Fruit fly (Drosophila melanogaster) whole organism, embryonic: ENCODE data around the gene InR.

Source experiments
- Abd-B ChIP-seq: fragments of 200-800 bp; sonication (Bioruptor generic); optimal IDR thresholded peaks from 2 replicates; lab custom pipeline; 2018; ENCODE audit warnings: missing biosample characterization, mild to moderate bottlenecking, missing genetic modification characterization, moderate library complexity
- Bgb ChIP-seq: fragments of 200-800 bp; sonication (Bioruptor generic); IDR thresholded peaks from 2 replicates; pipeline ENCODE4 v1.3.6; 2022; ENCODE audit warnings: missing biosample characterization, missing genetic modification characterization; ENCODE audit not compliant: partially characterized antibody
- CG10462 ChIP-seq: fragments of 200-800 bp; sonication (Bioruptor generic); optimal IDR thresholded peaks from 2 replicates; lab custom pipeline; 2016; ENCODE audit warnings: missing biosample characterization, missing genetic modification characterization
- CG11085 ChIP-seq: fragments of 200-800 bp; sonication (Bioruptor generic); IDR thresholded peaks from 2 replicates; pipeline ENCODE4 v1.3.6; 2022; ENCODE audit warnings: missing biosample characterization, missing genetic modification characterization
- CG11093 ChIP-seq: fragments of 200-800 bp; sonication (Bioruptor generic); IDR thresholded peaks from 3 replicates; pipeline ENCODE4 v1.3.6; 2022; ENCODE audit warnings: missing biosample characterization, missing genetic modification characterization
- CG11247 ChIP-seq: fragments of 200-800 bp; sonication (Bioruptor generic); IDR thresholded peaks from 2 replicates; pipeline ENCODE4 v1.3.6; 2022; ENCODE audit warnings: missing biosample characterization, missing genetic modification characterization
- CG11696 ChIP-seq: fragments of 200-800 bp; sonication (Bioruptor generic); IDR thresholded peaks from 2 replicates; pipeline ENCODE4 v1.3.6; 2022; ENCODE audit warnings: missing biosample characterization, missing genetic modification characterization
- CG12769 ChIP-seq: fragments of 200-800 bp; sonication (Bioruptor generic); optimal IDR thresholded peaks from 2 replicates; lab custom pipeline; 2019; ENCODE audit warnings: missing biosample characterization, mild to moderate bottlenecking, missing genetic modification characterization, moderate library complexity
- CG13775 ChIP-seq: fragments of 200-800 bp; sonication (Bioruptor generic); optimal IDR thresholded peaks from 3 replicates; lab custom pipeline; 2017; ENCODE audit warnings: missing biosample characterization, mild to moderate bottlenecking, missing genetic modification characterization
- CG1647 ChIP-seq: fragments of 200-800 bp; sonication (Bioruptor generic); optimal IDR thresholded peaks from 3 replicates; lab custom pipeline; 2016; ENCODE audit warnings: missing biosample characterization, missing genetic modification characterization
- CG16813 ChIP-seq: fragments of 200-800 bp; sonication (Bioruptor generic); IDR thresholded peaks from 3 replicates; pipeline ENCODE4 v1.3.6; 2022; ENCODE audit warnings: missing biosample characterization, missing genetic modification characterization; ENCODE audit not compliant: partially characterized antibody
- CG17359 ChIP-seq: fragments of 200-800 bp; sonication (Bioruptor generic); optimal IDR thresholded peaks from 3 replicates; lab custom pipeline; 2018; ENCODE audit warnings: missing biosample characterization, mild to moderate bottlenecking, missing genetic modification characterization, moderate library complexity
- CG17829 ChIP-seq: fragments of 200-800 bp; optimal IDR thresholded peaks from 2 replicates; lab custom pipeline; 2019; ENCODE audit warnings: missing biosample characterization, mild to moderate bottlenecking, missing genetic modification characterization, moderate library complexity
- CG30403 ChIP-seq: fragments of 200-800 bp; sonication (Bioruptor generic); optimal IDR thresholded peaks from 3 replicates; lab custom pipeline; 2016; ENCODE audit warnings: missing biosample characterization, missing genetic modification characterization
- CG3163 ChIP-seq: fragments of 200-800 bp; sonication (Bioruptor generic); optimal IDR thresholded peaks from 3 replicates; lab custom pipeline; 2016; ENCODE audit warnings: missing biosample characterization, missing genetic modification characterization
- CG33557 ChIP-seq: fragments of 200-800 bp; sonication (Bioruptor generic); optimal IDR thresholded peaks from 2 replicates; lab custom pipeline; 2019; ENCODE audit warnings: missing biosample characterization, mild to moderate bottlenecking, missing genetic modification characterization, moderate library complexity
- CG4328 ChIP-seq: fragments of 200-800 bp; sonication (Bioruptor generic); optimal IDR thresholded peaks from 3 replicates; lab custom pipeline; 2017; ENCODE audit warnings: missing biosample characterization, missing genetic modification reagents, missing genetic modification characterization
- CG4820 ChIP-seq: fragments of 200-800 bp; sonication (Bioruptor generic); optimal IDR thresholded peaks from 3 replicates; lab custom pipeline; 2016; ENCODE audit warnings: missing biosample characterization, missing genetic modification characterization
- CG6813 ChIP-seq: fragments of 200-800 bp; sonication (Bioruptor generic); optimal IDR thresholded peaks from 2 replicates; lab custom pipeline; 2017; ENCODE audit warnings: missing biosample characterization, missing genetic modification characterization, mild to moderate bottlenecking, moderate library complexity, missing genetic modification reagents
- CG7745 ChIP-seq: fragments of 200-800 bp; sonication (Bioruptor generic); optimal IDR thresholded peaks from 2 replicates; lab custom pipeline; 2018; ENCODE audit warnings: missing biosample characterization, mild to moderate bottlenecking, missing genetic modification characterization, moderate library complexity
- CG8478 ChIP-seq: fragments of >200 bp; optimal IDR thresholded peaks from 2 replicates; lab custom pipeline; 2018
- CG9215 ChIP-seq: fragments of 200-800 bp; sonication (Bioruptor generic); IDR thresholded peaks from 2 replicates; pipeline ENCODE4 v1.3.6; 2022; ENCODE audit warnings: missing biosample characterization, missing genetic modification characterization
- E2f2 ChIP-seq: fragments of 200-800 bp; sonication (Bioruptor generic); IDR thresholded peaks from 2 replicates; pipeline ENCODE4 v1.3.6; 2022; ENCODE audit warnings: missing biosample characterization, missing genetic modification characterization
- HHEX ChIP-seq: fragments of 200-800 bp; sonication (Bioruptor generic); optimal IDR thresholded peaks from 3 replicates; lab custom pipeline; 2017; ENCODE audit warnings: missing biosample characterization, mild to moderate bottlenecking, missing genetic modification characterization, missing genetic modification reagents
- HLHmδ ChIP-seq: fragments of 200-800 bp; sonication (Bioruptor generic); optimal IDR thresholded peaks from 2 replicates; lab custom pipeline; 2018; ENCODE audit warnings: missing biosample characterization, mild to moderate bottlenecking, missing genetic modification characterization, moderate library complexity
- Hr39 ChIP-seq: fragments of >200 bp; optimal IDR thresholded peaks from 2 replicates; lab custom pipeline; 2017
- Nf-YC ChIP-seq: fragments of 200-800 bp; optimal IDR thresholded peaks from 3 replicates; lab custom pipeline; 2019; ENCODE audit warnings: missing biosample characterization, mild to moderate bottlenecking, missing genetic modification characterization, moderate library complexity
- Oli ChIP-seq: fragments of 200-800 bp; sonication (Bioruptor generic); optimal IDR thresholded peaks from 2 replicates; lab custom pipeline; 2018; ENCODE audit warnings: missing biosample characterization, mild to moderate bottlenecking, missing genetic modification characterization, moderate library complexity
- Pdp1 ChIP-seq, 2 experiments: fragments of 200-800 bp; sonication (Bioruptor generic); optimal IDR thresholded peaks; 3 replicates each; lab custom pipeline; 2016; ENCODE audit warnings: missing biosample characterization in 2 of 2, missing genetic modification characterization in 2 of 2, mild to moderate bottlenecking in 1 of 2, moderate library complexity in 1 of 2
- TFAM ChIP-seq: fragments of 200-800 bp; sonication (Bioruptor generic); optimal IDR thresholded peaks from 2 replicates; lab custom pipeline; 2017; ENCODE audit warnings: missing biosample characterization, missing genetic modification characterization, inconsistent platforms
- YL-1 ChIP-seq: fragments of 200-800 bp; sonication (Bioruptor generic); optimal IDR thresholded peaks from 3 replicates; lab custom pipeline; 2017; ENCODE audit warnings: missing biosample characterization, mild to moderate bottlenecking, missing genetic modification characterization
- bab2 ChIP-seq: fragments of 200-800 bp; sonication (Bioruptor generic); optimal IDR thresholded peaks from 2 replicates; lab custom pipeline; 2016; ENCODE audit warnings: missing biosample characterization, missing genetic modification characterization
- bcd ChIP-seq: fragments of 200-800 bp; sonication (Bioruptor generic); optimal IDR thresholded peaks from 2 replicates; lab custom pipeline; 2017; ENCODE audit warnings: missing biosample characterization, mild to moderate bottlenecking, missing genetic modification characterization
- bsh ChIP-seq, 2 experiments: fragments of 200-800 bp; sonication (Bioruptor generic); optimal IDR thresholded peaks; 2 replicates each; lab custom pipeline; 2017 to 2018; ENCODE audit warnings: mild to moderate bottlenecking in 2 of 2, missing biosample characterization in 2 of 2, missing genetic modification characterization in 2 of 2, moderate library complexity in 1 of 2
- cato ChIP-seq: fragments of 200-800 bp; sonication (Bioruptor generic); optimal IDR thresholded peaks from 2 replicates; lab custom pipeline; 2016; ENCODE audit warnings: missing biosample characterization, missing genetic modification characterization, borderline replicate concordance
- cwo ChIP-seq: fragments of 200-800 bp; sonication (Bioruptor generic); optimal IDR thresholded peaks from 3 replicates; lab custom pipeline; 2017; ENCODE audit warnings: missing biosample characterization, missing genetic modification characterization, mild to moderate bottlenecking, moderate library complexity, missing genetic modification reagents
- dan ChIP-seq: fragments of 200-800 bp; sonication (Bioruptor generic); IDR thresholded peaks from 2 replicates; pipeline ENCODE4 v1.3.6; 2022; ENCODE audit warnings: missing biosample characterization, missing genetic modification characterization
- dimm ChIP-seq: fragments of 200-800 bp; sonication (Bioruptor generic); IDR thresholded peaks from 2 replicates; pipeline ENCODE4 v1.3.6; 2022; ENCODE audit warnings: missing biosample characterization, missing genetic modification characterization
- dmrt99B ChIP-seq: fragments of 200-800 bp; sonication (Bioruptor generic); optimal IDR thresholded peaks from 2 replicates; lab custom pipeline; 2018; ENCODE audit warnings: missing biosample characterization, mild to moderate bottlenecking, missing genetic modification characterization, moderate library complexity
- gsb ChIP-seq: fragments of 200-800 bp; sonication (Bioruptor generic); IDR thresholded peaks from 2 replicates; pipeline ENCODE4 v1.3.6; 2022; ENCODE audit warnings: missing biosample characterization, missing genetic modification characterization
- luna ChIP-seq: fragments of 200-800 bp; sonication (Bioruptor generic); optimal IDR thresholded peaks from 2 replicates; lab custom pipeline; 2016; ENCODE audit warnings: missing biosample characterization, missing genetic modification characterization
- mirr ChIP-seq: fragments of 200-800 bp; sonication (Bioruptor generic); optimal IDR thresholded peaks from 3 replicates; lab custom pipeline; 2018; ENCODE audit warnings: missing biosample characterization, mild to moderate bottlenecking, missing genetic modification characterization
- mld ChIP-seq: fragments of 200-800 bp; sonication (Bioruptor generic); IDR thresholded peaks from 3 replicates; pipeline ENCODE4 v1.3.6; 2022; ENCODE audit warnings: missing biosample characterization, missing genetic modification characterization; ENCODE audit not compliant: partially characterized antibody
- p53 ChIP-seq: fragments of 200-800 bp; sonication (Bioruptor generic); optimal IDR thresholded peaks from 2 replicates; lab custom pipeline; 2016; ENCODE audit warnings: missing biosample characterization, missing genetic modification characterization
- row ChIP-seq: fragments of 200-800 bp; sonication (Bioruptor generic); IDR thresholded peaks from 3 replicates; pipeline ENCODE4 v1.3.6; 2022; ENCODE audit warnings: missing biosample characterization, missing genetic modification characterization
- salm ChIP-seq: fragments of 200-800 bp; sonication (Bioruptor generic); optimal IDR thresholded peaks from 2 replicates; lab custom pipeline; 2018; ENCODE audit warnings: missing biosample characterization, mild to moderate bottlenecking, missing genetic modification characterization
- sob ChIP-seq: fragments of 200-800 bp; sonication (Bioruptor generic); IDR thresholded peaks from 2 replicates; pipeline ENCODE4 v1.3.6; 2022; ENCODE audit warnings: missing biosample characterization, missing genetic modification characterization
- sug ChIP-seq: fragments of 200-800 bp; optimal IDR thresholded peaks from 2 replicates; lab custom pipeline; 2019; ENCODE audit warnings: missing biosample characterization, mild to moderate bottlenecking, missing genetic modification characterization, moderate library complexity
- trem ChIP-seq: fragments of 200-800 bp; optimal IDR thresholded peaks from 3 replicates; lab custom pipeline; 2019; ENCODE audit warnings: missing biosample characterization, mild to moderate bottlenecking, missing genetic modification characterization, moderate library complexity
- usp ChIP-seq: fragments of >200 bp; optimal IDR thresholded peaks from 2 replicates; lab custom pipeline; 2017; ENCODE audit warnings: missing biosample characterization, missing genetic modification characterization
- vnd ChIP-seq: fragments of 200-800 bp; sonication (Bioruptor generic); IDR thresholded peaks from 3 replicates; pipeline ENCODE4 v1.3.6; 2022; ENCODE audit warnings: missing biosample characterization, missing genetic modification characterization; ENCODE audit not compliant: partially characterized antibody
- yki ChIP-seq: fragments of >200 bp; optimal IDR thresholded peaks from 3 replicates; lab custom pipeline; 2018

InR gene

dm6 chr3R:21520756-21521155 lies 98.4 kb downstream of the InR start, which contains the start of gene sp3 (continued):
- TF ChIP-seq HHEX (GFP tag; lab: Kevin White, UChicago), result no peak
- no peak for TF ChIP-seq CG6813 (GFP tag; lab: Kevin White, UChicago)
- no peak for TF ChIP-seq p53 (GFP tag; lab: Kevin White, UChicago)
- TF ChIP-seq luna (GFP tag; lab: Kevin White, UChicago), result no peak
- TF ChIP-seq CG11247 (GFP tag; lab: Robert Waterston, UW), result no peak
- TF ChIP-seq Nf-YC (tag; lab: Kevin White, UChicago), result no peak
- TF ChIP-seq CG13775 (GFP tag; lab: Kevin White, UChicago), result no peak
- no peak for TF ChIP-seq CG3163 (GFP tag; lab: Kevin White, UChicago)
- TF ChIP-seq CG11093, result no peak
- peak; percentile 74 for TF ChIP-seq CG16813 (GFP tag; lab: Robert Waterston, UW)
- no peak for TF ChIP-seq sob (GFP tag; lab: Robert Waterston, UW)
- no peak for TF ChIP-seq yki
- TF ChIP-seq CG11085 (GFP tag; lab: Robert Waterston, UW), result no peak
- TF ChIP-seq Bgb (GFP tag; lab: Robert Waterston, UW), result peak; percentile 81
- TF ChIP-seq row (GFP tag; lab: Robert Waterston, UW), result peak; percentile 5; the same call in 2 of the 3 replicates
- no peak for TF ChIP-seq CG17359 (tag; lab: Kevin White, UChicago)
- no peak for TF ChIP-seq YL-1 (GFP tag; lab: Kevin White, UChicago)
- TF ChIP-seq CG8478 (lab: Kevin White, UChicago), result no peak
- TF ChIP-seq cato (GFP tag; lab: Kevin White, UChicago), result no peak
- no peak for TF ChIP-seq bsh (GFP tag; optimal IDR thresholded peaks at IDR 0.05; lab: Kevin White, UChicago)
- TF ChIP-seq usp (GFP tag; lab: Kevin White, UChicago), result no peak
- TF ChIP-seq CG17829, result no peak
- TF ChIP-seq CG11696 (GFP tag; lab: Robert Waterston, UW), result no peak
- no peak for TF ChIP-seq CG30403 (GFP tag; lab: Kevin White, UChicago)
- no peak for TF ChIP-seq dmrt99B (tag; lab: Kevin White, UChicago)
- TF ChIP-seq CG1647, result no peak
- no peak for TF ChIP-seq TFAM
- no peak for TF ChIP-seq CG4328 (GFP tag; lab: Kevin White, UChicago)
- no peak for TF ChIP-seq CG4820 (GFP tag; lab: Kevin White, UChicago)
- TF ChIP-seq vnd, result peak; percentile 55; the same call in 1 of the 3 replicates
- TF ChIP-seq CG12769 (tag; lab: Kevin White, UChicago), result no peak
- peak; percentile 31 for TF ChIP-seq mirr (GFP tag; lab: Kevin White, UChicago)
- TF ChIP-seq CG9215, result no peak
- TF ChIP-seq mld (GFP tag; lab: Robert Waterston, UW), result peak; percentile 61; the same call in 1 of the 3 replicates
- TF ChIP-seq E2f2 (GFP tag; lab: Robert Waterston, UW), result peak; percentile 24
- no peak for TF ChIP-seq Abd-B (GFP tag; lab: Kevin White, UChicago)
- TF ChIP-seq dan, result no peak
- no peak for TF ChIP-seq bab2 (GFP tag; lab: Kevin White, UChicago)
- TF ChIP-seq trem (tag; lab: Kevin White, UChicago), result no peak
- TF ChIP-seq dimm (GFP tag; lab: Robert Waterston, UW), result no peak
- no peak for TF ChIP-seq sug (tag; lab: Kevin White, UChicago)
- no peak for TF ChIP-seq bcd (GFP tag; lab: Kevin White, UChicago)
- no peak for TF ChIP-seq CG33557 (GFP tag; lab: Kevin White, UChicago)
- TF ChIP-seq cwo (GFP tag; lab: Kevin White, UChicago), result no peak
- TF ChIP-seq CG10462, result no peak
- no peak for TF ChIP-seq Oli (tag; lab: Kevin White, UChicago)
- no peak for TF ChIP-seq Hr39
- TF ChIP-seq HLHmδ (GFP tag; lab: Kevin White, UChicago), result no peak
- no peak for TF ChIP-seq salm (tag; lab: Kevin White, UChicago)
- no peak for TF ChIP-seq gsb (GFP tag; lab: Robert Waterston, UW)
- TF ChIP-seq Pdp1 (GFP tag; optimal IDR thresholded peaks at IDR 0.05; lab: Kevin White, UChicago), result no peak
- TF ChIP-seq CG7745, result no peak
